Fruit fly (Drosophila melanogaster) whole organism, adult: ENCODE results near the gene Sec15.

Source experiments
- CG11617 ChIP-seq: fragments of 200-800 bp; sonication (Bioruptor generic); optimal IDR thresholded peaks from 2 replicates; lab custom pipeline; 2017; ENCODE audit warnings: mild to moderate bottlenecking, missing biosample characterization, missing genetic modification reagents, missing genetic modification characterization
- CG12768 ChIP-seq: fragments of 200-800 bp; sonication (Bioruptor generic); optimal IDR thresholded peaks from 2 replicates; lab custom pipeline; 2017; ENCODE audit warnings: missing biosample characterization, missing genetic modification characterization, mild to moderate bottlenecking, moderate library complexity, missing genetic modification reagents
- CG14711 ChIP-seq: fragments of 200-800 bp; sonication (Bioruptor generic); optimal IDR thresholded peaks from 2 replicates; lab custom pipeline; 2018; ENCODE audit warnings: missing biosample characterization, mild to moderate bottlenecking, missing genetic modification characterization, moderate library complexity
- CG1620 ChIP-seq: fragments of 200-800 bp; sonication (Bioruptor generic); optimal IDR thresholded peaks from 2 replicates; lab custom pipeline; 2016; ENCODE audit warnings: missing biosample characterization, missing genetic modification characterization
- CG33017 ChIP-seq: fragments of 200-800 bp; sonication (Bioruptor generic); optimal IDR thresholded peaks from 2 replicates; lab custom pipeline; 2018; ENCODE audit warnings: missing biosample characterization, mild to moderate bottlenecking, missing genetic modification characterization, moderate library complexity
- CG5204 ChIP-seq: fragments of 200-800 bp; sonication (Bioruptor generic); optimal IDR thresholded peaks from 2 replicates; lab custom pipeline; 2016; ENCODE audit warnings: missing biosample characterization, missing genetic modification characterization
- CG7045 ChIP-seq: fragments of 200-800 bp; sonication (Bioruptor generic); optimal IDR thresholded peaks from 2 replicates; lab custom pipeline; 2017; ENCODE audit warnings: missing biosample characterization, mild to moderate bottlenecking, missing genetic modification characterization
- CG7101 ChIP-seq: fragments of 200-800 bp; sonication (Bioruptor generic); optimal IDR thresholded peaks from 2 replicates; lab custom pipeline; 2018; ENCODE audit warnings: missing biosample characterization, mild to moderate bottlenecking, missing genetic modification characterization, moderate library complexity
- Clk ChIP-seq: fragments of 200-800 bp; sonication (Bioruptor generic); optimal IDR thresholded peaks from 2 replicates; lab custom pipeline; 2017; ENCODE audit warnings: missing biosample characterization, missing genetic modification characterization
- Crg-1 ChIP-seq: fragments of 200-800 bp; sonication (Bioruptor generic); optimal IDR thresholded peaks from 2 replicates; lab custom pipeline; 2016; ENCODE audit warnings: missing biosample characterization, missing genetic modification characterization
- Hr96 ChIP-seq: fragments of 200-800 bp; sonication (Bioruptor generic); optimal IDR thresholded peaks from 2 replicates; lab custom pipeline; 2016; ENCODE audit warnings: missing biosample characterization, missing genetic modification characterization
- Mnt ChIP-seq: fragments of 200-800 bp; sonication (Bioruptor generic); optimal IDR thresholded peaks from 2 replicates; lab custom pipeline; 2016; ENCODE audit warnings: missing biosample characterization, mild to moderate bottlenecking, missing genetic modification characterization
- bab1 ChIP-seq: fragments of 200-800 bp; sonication (Bioruptor generic); optimal IDR thresholded peaks from 3 replicates; lab custom pipeline; 2019; ENCODE audit warnings: missing biosample characterization, mild to moderate bottlenecking, missing genetic modification characterization, moderate library complexity
- cic ChIP-seq: fragments of 200-800 bp; sonication (Bioruptor generic); optimal IDR thresholded peaks from 2 replicates; lab custom pipeline; 2017; ENCODE audit warnings: missing biosample characterization, mild to moderate bottlenecking, missing genetic modification characterization, moderate library complexity
- cnc ChIP-seq, 2 experiments: fragments of >200 bp; optimal IDR thresholded peaks; 2 replicates each; lab custom pipeline; 2017
- kay ChIP-seq: fragments of 200-800 bp; sonication (Bioruptor generic); peaks from one replicate; lab custom pipeline; 2016; ENCODE audit warnings: missing biosample characterization, missing genetic modification characterization, borderline replicate concordance
- ovo ChIP-seq: fragments of 200-800 bp; sonication (Bioruptor generic); optimal IDR thresholded peaks from 2 replicates; lab custom pipeline; 2016; ENCODE audit warnings: missing biosample characterization, missing genetic modification characterization
- pad ChIP-seq: fragments of 200-800 bp; sonication (Bioruptor generic); optimal IDR thresholded peaks from 3 replicates; lab custom pipeline; 2017; ENCODE audit warnings: missing biosample characterization, missing genetic modification characterization, mild to moderate bottlenecking, moderate library complexity, missing genetic modification reagents
- tj ChIP-seq: fragments of 200-800 bp; sonication (Bioruptor generic); optimal IDR thresholded peaks from 3 replicates; lab custom pipeline; 2017; ENCODE audit warnings: missing biosample characterization, mild to moderate bottlenecking, missing genetic modification characterization, moderate library complexity
- toe ChIP-seq: fragments of 200-800 bp; sonication (Bioruptor generic); optimal IDR thresholded peaks from 2 replicates; lab custom pipeline; 2016; ENCODE audit warnings: missing biosample characterization, missing genetic modification characterization

Gene Sec15

DNA sequence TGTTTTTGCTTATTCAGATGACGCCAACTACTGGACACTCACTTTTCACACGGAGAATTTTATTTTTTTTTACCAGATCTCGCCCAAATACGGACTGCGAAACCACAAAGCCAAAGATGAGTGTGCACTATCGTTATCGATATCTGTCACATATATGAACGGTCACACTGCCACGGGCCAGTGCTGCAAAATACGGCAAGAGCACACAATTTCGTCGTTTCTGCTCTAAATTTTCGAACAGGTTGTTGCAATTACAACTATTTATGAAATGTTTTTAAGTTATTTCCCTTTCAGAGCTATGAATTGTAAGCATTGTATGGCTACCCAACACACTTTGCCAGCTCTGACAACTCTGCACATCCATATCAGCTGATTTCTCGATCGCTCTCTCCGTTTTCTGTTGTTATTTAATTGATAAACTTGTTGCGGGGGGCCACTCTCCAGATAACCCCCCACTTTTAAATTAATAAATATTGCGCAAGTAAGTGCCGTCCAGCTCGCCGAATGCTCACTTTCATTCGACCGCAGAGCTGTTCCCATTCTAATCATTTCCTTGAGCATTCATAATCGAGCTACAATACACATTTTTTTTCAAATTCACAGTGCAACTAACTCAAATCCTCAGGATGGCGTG is 19.7 kb upstream of the Sec15 start, which contains the start of the genes slmb and CG5793:
Gene slmb (minus strand): TSS at position 134 of the 634 bp plus-strand sequence.
Gene CG5793 (plus strand): TSS at position 222 of the 634 bp plus-strand sequence.
- peak; percentile 29 for TF ChIP-seq tj (GFP tag; lab: Kevin White, UChicago)
- TF ChIP-seq toe, result no peak
- peak; percentile 71 for TF ChIP-seq CG11617 (GFP tag; lab: Kevin White, UChicago)
- TF ChIP-seq CG14711, result peak; percentile 98
- TF ChIP-seq pad (GFP tag; lab: Kevin White, UChicago), result peak; percentile 74
- peak; percentile 27 for TF ChIP-seq Clk (GFP tag; lab: Kevin White, UChicago)
- TF ChIP-seq CG1620 (GFP tag; lab: Kevin White, UChicago), result peak; percentile 71
- peak; percentile 24 for TF ChIP-seq CG7045 (GFP tag; lab: Kevin White, UChicago)
- TF ChIP-seq CG12768 (GFP tag; lab: Kevin White, UChicago), result peak; percentile 20
- no peak for TF ChIP-seq Hr96 (GFP tag; lab: Kevin White, UChicago)
- TF ChIP-seq CG7101 (tag; lab: Kevin White, UChicago), result peak; percentile 78
- peak; percentile 64 for TF ChIP-seq cic (GFP tag; lab: Kevin White, UChicago)
- peak; percentile 67 for TF ChIP-seq ovo
- TF ChIP-seq CG5204, result no peak
- peak; percentile 62 for TF ChIP-seq bab1 (GFP tag; lab: Kevin White, UChicago)
- TF ChIP-seq cnc (optimal IDR thresholded peaks at IDR 0.05; lab: Kevin White, UChicago), result peak in 1 of 2 experiments; percentile 87
- peak; percentile 45 for TF ChIP-seq CG33017 (tag; lab: Kevin White, UChicago)
- TF ChIP-seq kay (GFP tag; lab: Kevin White, UChicago), result no peak
- TF ChIP-seq Crg-1 (GFP tag; lab: Kevin White, UChicago), result peak; percentile 86
- peak; percentile 70 for TF ChIP-seq Mnt

DNA sequence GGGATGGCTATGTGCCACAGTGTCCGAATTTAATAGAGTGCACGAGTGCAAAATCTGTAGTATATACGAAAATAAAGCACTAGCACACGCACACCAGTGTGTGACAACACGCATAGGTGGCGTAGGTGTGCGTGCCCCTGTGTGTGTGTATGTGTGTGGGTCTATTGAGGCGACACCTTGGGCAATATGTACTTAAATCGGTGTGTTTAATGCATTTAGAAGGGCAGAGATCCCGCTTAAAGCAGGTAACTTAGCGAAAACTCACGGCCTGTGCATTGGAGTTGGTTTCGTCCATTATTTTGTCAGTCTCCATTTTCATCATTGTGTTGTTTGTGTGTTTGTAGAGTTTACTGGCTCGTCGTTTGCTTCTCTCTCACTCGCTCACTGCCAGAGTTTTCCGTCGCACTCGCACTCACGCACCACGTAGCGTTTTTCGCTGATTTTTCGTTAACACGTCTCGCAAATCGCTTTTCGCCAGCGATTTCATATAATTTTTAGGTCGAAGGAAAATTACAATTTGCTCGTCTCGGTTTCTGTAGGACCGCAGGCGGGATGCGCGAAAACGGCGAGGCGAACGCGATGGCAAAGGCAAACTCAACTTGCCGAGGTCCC is 19.0 kb upstream of the Sec15 start:
- TF ChIP-seq Crg-1 (GFP tag; lab: Kevin White, UChicago) (no peak), bab1 (GFP tag; lab: Kevin White, UChicago) (peak; percentile 7), CG5204 (no peak), tj (GFP tag; lab: Kevin White, UChicago) (peak; percentile 27)

DNA sequence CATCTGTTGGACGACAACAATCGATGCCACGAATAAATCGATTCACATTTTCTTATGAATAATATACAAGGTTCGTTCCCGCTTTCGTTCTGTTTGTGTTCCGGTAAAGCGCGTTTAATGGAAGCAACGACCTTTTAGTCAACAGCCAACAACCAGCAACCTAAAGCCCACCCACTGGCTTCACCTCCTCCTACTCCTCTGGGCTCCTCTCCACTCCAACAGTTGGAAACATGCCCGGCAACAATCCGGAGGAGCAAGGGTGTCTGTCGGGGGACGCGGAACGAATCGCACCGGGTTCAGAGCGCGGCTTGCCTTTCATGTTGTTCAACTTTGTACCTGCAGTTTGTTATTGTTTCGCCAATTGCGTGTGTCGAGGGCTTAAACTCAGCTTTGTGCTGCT is 16.5 kb upstream of the Sec15 start:
- no peak for TF ChIP-seq CG1620 (GFP tag; lab: Kevin White, UChicago)

DNA sequence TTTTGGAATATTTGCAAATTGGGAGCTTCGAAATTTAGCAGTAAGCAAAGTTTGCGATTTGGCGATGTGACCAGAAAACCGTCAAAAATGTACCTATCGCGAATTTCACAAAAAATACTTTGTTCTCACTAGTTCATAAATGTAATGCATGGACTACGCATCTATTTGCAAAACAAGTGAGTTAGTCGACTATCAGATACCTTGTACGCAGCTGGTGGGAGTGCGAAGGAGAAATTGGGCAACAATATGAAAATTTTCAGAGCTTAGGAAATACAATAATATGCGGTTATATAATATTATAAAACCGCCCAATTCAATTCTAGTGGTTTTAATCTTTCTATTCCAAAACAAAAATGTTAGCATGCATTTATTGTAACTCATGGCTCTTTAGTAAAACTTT is 11.0 kb upstream of the Sec15 start, which contains the start of gene Bdbt:
Gene Bdbt (minus strand): TSS at position 73 of the 400 bp plus-strand sequence.
- TF ChIP-seq cnc (optimal IDR thresholded peaks at IDR 0.05; lab: Kevin White, UChicago) (no peak), CG7101 (tag; lab: Kevin White, UChicago) (peak; percentile 32), Mnt (peak; percentile 67), tj (GFP tag; lab: Kevin White, UChicago) (peak; percentile 31), CG12768 (GFP tag; lab: Kevin White, UChicago) (peak; percentile 7), CG11617 (GFP tag; lab: Kevin White, UChicago) (peak; percentile 9), ovo (no peak)

DNA sequence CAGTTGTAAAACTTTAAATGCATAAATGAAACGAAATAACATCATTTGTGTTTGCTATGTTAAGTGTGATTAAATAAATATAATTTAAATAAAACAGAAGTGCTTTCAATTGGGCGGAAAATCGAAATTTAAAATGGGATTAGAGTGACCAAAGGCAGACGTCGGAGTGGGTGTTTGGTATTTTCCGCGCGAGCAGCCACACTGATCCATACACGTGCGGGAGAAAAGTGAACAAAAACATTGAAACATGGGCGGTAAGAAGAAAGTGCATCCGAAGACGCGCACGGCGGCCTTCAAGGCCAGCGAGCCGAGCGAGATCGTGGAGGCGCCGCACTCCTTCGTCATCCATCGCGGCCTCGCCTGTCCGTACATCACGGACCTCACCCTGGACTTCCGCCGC is 8.3 kb upstream of the Sec15 start, which contains the start of gene ppan:
Gene ppan (plus strand): TSS at position 198 of the 400 bp plus-strand sequence.
- TF ChIP-seq bab1 (GFP tag; lab: Kevin White, UChicago) (peak; percentile 49), CG11617 (GFP tag; lab: Kevin White, UChicago) (peak; percentile 13), Mnt (peak; percentile 98), CG5204 (no peak), CG7101 (tag; lab: Kevin White, UChicago) (peak; percentile 2)

DNA sequence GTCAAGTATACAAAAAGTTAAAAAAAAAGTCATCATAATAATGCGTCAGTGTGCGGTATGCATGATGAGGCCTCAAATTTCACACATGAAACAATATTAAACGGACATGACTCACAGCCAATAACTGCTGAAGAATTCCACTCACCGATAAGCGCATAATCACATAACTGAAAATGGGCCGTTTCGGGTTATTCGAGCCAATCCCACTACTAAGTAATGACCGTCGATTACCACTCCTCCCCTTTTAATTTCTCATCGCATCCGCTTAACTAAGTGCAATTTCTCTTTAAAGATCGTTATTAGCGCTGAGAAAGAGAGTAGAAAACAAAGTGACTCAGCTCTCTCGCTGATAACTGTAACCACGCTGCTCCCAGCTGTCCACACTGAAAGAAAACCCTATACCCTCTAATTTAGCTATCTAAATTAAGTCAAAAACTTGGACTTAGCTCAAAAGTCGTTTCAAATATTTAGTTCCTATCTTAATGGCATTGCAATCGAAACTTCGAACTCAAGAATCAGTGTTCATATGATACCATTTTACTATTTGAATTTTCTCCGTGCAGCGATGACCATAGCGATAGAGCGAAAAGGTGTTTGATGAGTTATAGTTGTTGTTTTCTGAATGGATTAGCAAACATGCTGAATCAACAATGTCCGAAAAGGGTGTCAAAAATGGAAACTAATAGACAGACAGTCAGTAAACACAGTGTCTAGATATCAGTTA is 5.1 kb upstream of the Sec15 start:
- TF ChIP-seq pad (GFP tag; lab: Kevin White, UChicago) (no peak), CG11617 (GFP tag; lab: Kevin White, UChicago) (peak; percentile 76), tj (GFP tag; lab: Kevin White, UChicago) (peak; percentile 40), CG7045 (GFP tag; lab: Kevin White, UChicago) (peak; percentile 7), Crg-1 (GFP tag; lab: Kevin White, UChicago) (peak; percentile 48), cnc (optimal IDR thresholded peaks at IDR 0.05; lab: Kevin White, UChicago) (no peak), Mnt (peak; percentile 43), toe (no peak), CG1620 (GFP tag; lab: Kevin White, UChicago) (peak; percentile 58), CG12768 (GFP tag; lab: Kevin White, UChicago) (peak; percentile 57), CG5204 (no peak), kay (GFP tag; lab: Kevin White, UChicago) (no peak), Clk (GFP tag; lab: Kevin White, UChicago) (no peak), Hr96 (GFP tag; lab: Kevin White, UChicago) (no peak), bab1 (GFP tag; lab: Kevin White, UChicago) (peak; percentile 81), CG7101 (tag; lab: Kevin White, UChicago) (peak; percentile 77), CG33017 (tag; lab: Kevin White, UChicago) (peak; percentile 86), CG14711 (peak; percentile 75), ovo (peak; percentile 81), cic (GFP tag; lab: Kevin White, UChicago) (peak; percentile 9)
